Worm (Caenorhabditis elegans): Measurements from ENCODE around the gene Y69E1A.3.

ce11 chrIV:10902476-10902875, 49.6 kb upstream of the Y69E1A.3 start:
- TF ChIP-seq snpc-4 (GFP tag; optimal IDR thresholded peaks at IDR 0.05) = no peak
- TF ChIP-seq snpc-4 (tag; optimal IDR thresholded peaks at IDR 0.05) = no peak
- TF ChIP-seq egrh-3 (GFP tag; IDR thresholded peaks at IDR 0.05) = no peak

Data from whole organism, young adult.